Worm (Caenorhabditis elegans) whole organism, L4/young adult: ENCODE results near the gene srh-265.

Experiments used
- W03F9.2 ChIP-seq: fragments of 150-350 bp; optimal IDR thresholded peaks from 2 replicates; lab custom pipeline; 2014; ENCODE audit warnings: missing biosample characterization, missing genetic modification characterization
- him-1 ChIP-seq: sonication (generic microtip); optimal IDR thresholded peaks from 2 replicates; lab custom pipeline; 2016; ENCODE audit warnings: missing genotype, missing genetic modification reagents, missing genetic modification characterization, missing compliant biosample characterization

DNA sequence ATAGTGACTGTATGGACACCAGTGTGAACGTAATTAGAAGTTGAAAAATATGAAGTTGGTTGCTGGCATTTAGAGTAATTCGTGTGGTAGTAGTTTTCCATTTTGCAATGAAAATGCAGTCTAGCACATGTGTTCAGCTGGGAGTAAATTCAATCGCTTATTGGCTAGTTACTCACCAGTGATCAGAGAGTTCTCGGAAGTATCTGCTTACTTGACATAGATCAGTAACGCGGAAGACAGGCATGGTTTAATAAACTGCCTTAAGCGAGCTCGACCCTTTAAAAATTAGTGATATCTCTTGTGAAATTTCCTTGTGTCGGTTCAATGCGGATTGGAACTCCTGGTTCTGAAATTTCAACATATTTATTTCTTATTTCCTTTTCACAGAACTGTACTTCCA, 39.8 kb upstream of the srh-265 start, which contains the start of gene srh-52:
- no peak for TF ChIP-seq W03F9.2 (tag; lab: Kevin White, UChicago)
- no peak for TF ChIP-seq him-1
